Worm (Caenorhabditis elegans): ENCODE measurements around the gene pfd-5.
A peak's percentile ranks its signal among the peaks of the same experiment; 100 is the strongest.

pfd-5 gene

DNA sequence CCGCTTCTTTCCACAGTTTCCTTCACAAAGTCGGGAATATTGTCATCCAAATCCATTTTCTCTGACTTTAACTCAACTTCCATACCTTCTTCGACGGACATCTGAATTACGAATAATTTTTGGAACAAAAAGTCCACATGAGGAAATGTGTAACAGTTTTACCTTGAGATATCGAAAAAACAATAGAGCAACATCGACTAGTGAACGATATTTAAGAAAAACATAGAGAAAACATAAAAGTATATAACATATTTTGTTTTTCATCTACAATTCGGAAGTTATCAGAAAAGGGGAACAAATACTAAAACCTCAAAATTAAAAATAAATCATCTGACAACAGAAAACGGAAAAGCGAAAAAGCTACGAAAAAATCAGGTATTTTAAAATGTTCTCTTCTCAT is 34.1 kb upstream of the pfd-5 start, which contains the start of gene adr-2:
Gene adr-2, minus strand, starts transcription at position 101 of the 400 bp plus-strand sequence.
- no peak for TF ChIP-seq lim-7 (GFP tag; IDR thresholded peaks at IDR 0.05)
- no peak for TF ChIP-seq jun-1 (tag; optimal IDR thresholded peaks at IDR 0.05)
- no peak for TF ChIP-seq daf-16 (GFP tag; optimal IDR thresholded peaks at IDR 0.05)
- no peak for TF ChIP-seq daf-16 (tag; optimal IDR thresholded peaks at IDR 0.05)
- TF ChIP-seq egl-43 (GFP tag; IDR thresholded peaks at IDR 0.05), result no peak
- TF ChIP-seq daf-8 (GFP tag; IDR thresholded peaks at IDR 0.05), result no peak
- TF ChIP-seq tra-1 (GFP tag; IDR thresholded peaks at IDR 0.05), result no peak
- no peak for TF ChIP-seq zip-2 (tag; optimal IDR thresholded peaks at IDR 0.05)
- no peak for TF ChIP-seq unc-130 (GFP tag; optimal IDR thresholded peaks at IDR 0.05)
- TF ChIP-seq F44E2.7 (GFP tag; IDR thresholded peaks at IDR 0.05), result no peak
- no peak for TF ChIP-seq F37D6.2 (tag; optimal IDR thresholded peaks at IDR 0.05)
- TF ChIP-seq ZK546.5 (tag; optimal IDR thresholded peaks at IDR 0.05), result no peak
- no peak for TF ChIP-seq nhr-237 (tag; optimal IDR thresholded peaks at IDR 0.05)
- TF ChIP-seq ceh-32 (tag; optimal IDR thresholded peaks at IDR 0.05; ENCODE audit: poor library complexity), result no peak
- no peak for TF ChIP-seq F10B5.3 (tag; optimal IDR thresholded peaks at IDR 0.05)

- TF ChIP-seq unc-62 (GFP tag; optimal IDR thresholded peaks at IDR 0.05 in 1 of 2) (peak in 1 of 2 experiments; percentile 66), unc-62 (tag; optimal IDR thresholded peaks at IDR 0.05) (no peak), nhr-6 (tag; optimal IDR thresholded peaks at IDR 0.05) (no peak), unc-39 (tag; optimal IDR thresholded peaks at IDR 0.05) (no peak), arid-1 (GFP tag; conservative IDR thresholded peaks at IDR 0.05) (0 out of 2 replicates have a peak, but pooled peaks have one; percentile 16), lin-38 (GFP tag; IDR thresholded peaks at IDR 0.05) (peak; percentile 29; the same call in 1 of the 2 replicates), daf-16 (GFP tag; optimal IDR thresholded peaks at IDR 0.05) (no peak), daf-16 (tag; optimal IDR thresholded peaks at IDR 0.05) (no peak)
These were observed 32.2 kb upstream of the pfd-5 start, which contains the start of gene R151.10 for ce11 chrIII:7230841-7231240. Gene R151.10, minus strand, starts transcription at chrIII:7230941.

DNA sequence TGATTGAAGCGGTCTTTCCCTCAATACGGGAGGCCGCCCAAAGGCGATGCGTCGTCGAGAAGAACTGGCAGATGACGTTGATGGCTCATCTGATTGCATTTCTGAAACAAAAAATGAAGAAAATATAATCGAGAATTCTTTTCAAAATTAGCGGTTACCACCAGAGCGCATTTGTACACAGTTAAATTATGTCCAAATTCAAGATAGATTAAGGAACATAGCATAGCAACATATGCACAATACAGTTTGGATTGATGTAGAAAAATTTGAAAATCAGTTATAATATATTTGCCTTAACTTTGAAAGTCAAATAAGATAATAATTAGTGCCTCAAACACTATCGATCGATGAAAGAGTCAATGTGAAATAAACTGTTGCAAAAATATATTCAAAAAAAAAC is 31.0 kb upstream of the pfd-5 start, which contains the start of gene R151.8:
Gene R151.8, minus strand, starts transcription at position 101 of the 400 bp plus-strand sequence.
- no peak for TF ChIP-seq mxl-3 (GFP tag; optimal IDR thresholded peaks at IDR 0.05)

ce11 chrIII:7226607-7227006 is 27.9 kb upstream of the pfd-5 start, which contains the start of gene hsp-75:
Gene hsp-75, minus strand, starts transcription at chrIII:7226707.
- TF ChIP-seq nhr-48 (tag; optimal IDR thresholded peaks at IDR 0.05) (no peak), sdz-12 (GFP tag; optimal IDR thresholded peaks at IDR 0.05) (no peak), lin-13 (GFP tag; optimal IDR thresholded peaks at IDR 0.05) (no peak), daf-16 (GFP tag; optimal IDR thresholded peaks at IDR 0.05) (no peak), daf-16 (tag; optimal IDR thresholded peaks at IDR 0.05) (no peak), Y48G9A.11 (GFP tag; IDR thresholded peaks at IDR 0.05) (no peak), spr-3 (GFP tag; optimal IDR thresholded peaks at IDR 0.05) (no peak), nhr-25 (tag; optimal IDR thresholded peaks at IDR 0.05; ENCODE audit: borderline replicate concordance, insufficient read depth) (no peak), ceh-62 (tag; optimal IDR thresholded peaks at IDR 0.05) (no peak)

ce11 chrIII:7223029-7223428 is 24.3 kb upstream of the pfd-5 start, which contains the start of gene der-2:
Gene der-2, minus strand, starts transcription at chrIII:7223129.
- TF ChIP-seq spr-1 (tag; optimal IDR thresholded peaks at IDR 0.05) (no peak), dve-1 (tag; optimal IDR thresholded peaks at IDR 0.05; ENCODE audit: insufficient read depth) (no peak), ceh-62 (tag; optimal IDR thresholded peaks at IDR 0.05) (no peak), mdl-1 (tag; optimal IDR thresholded peaks at IDR 0.05) (no peak), vab-7 (GFP tag; IDR thresholded peaks at IDR 0.05) (no peak), Y75B8A.6 (GFP tag; IDR thresholded peaks at IDR 0.05) (no peak), madf-9 (GFP tag; conservative IDR thresholded peaks at IDR 0.05) (no peak), nhr-111 (GFP tag; optimal IDR thresholded peaks at IDR 0.05) (no peak), nhr-48 (tag; optimal IDR thresholded peaks at IDR 0.05) (no peak), dmd-6 (GFP tag; IDR thresholded peaks at IDR 0.05) (no peak), unc-130 (GFP tag; optimal IDR thresholded peaks at IDR 0.05) (no peak)
